Worm (Caenorhabditis elegans): Measurements from ENCODE around the gene trap-4.

DNA sequence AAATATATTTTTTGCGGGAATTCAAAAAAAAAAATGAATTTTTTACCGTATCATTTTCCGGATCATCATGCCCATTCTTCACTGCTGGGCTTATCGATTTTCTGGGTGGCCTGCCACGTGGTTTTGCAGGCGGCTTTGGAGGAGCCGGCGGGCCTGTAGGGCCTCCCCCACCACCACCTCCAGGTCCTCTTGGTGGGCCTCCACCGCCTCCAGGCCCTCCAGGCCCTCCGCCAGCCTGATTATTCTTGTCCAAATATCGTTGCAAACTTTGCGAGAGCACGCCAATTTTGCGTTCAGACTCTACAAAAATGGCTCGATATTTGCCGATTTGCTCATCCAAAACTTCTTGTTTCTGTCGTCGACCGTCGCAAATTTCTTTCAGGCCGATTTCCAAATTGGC is 30.6 kb downstream of the trap-4 start:
- TF ChIP-seq dao-5 (tag; optimal IDR thresholded peaks at IDR 0.05) (no peak), W03F9.2 (tag; optimal IDR thresholded peaks at IDR 0.05) (no peak), him-1 (tag; optimal IDR thresholded peaks at IDR 0.05) (no peak)
